Worm (Caenorhabditis elegans) whole organism, young adult: ENCODE measurements around the gene Y94H6A.3.

Experiments used
- F10E7.11 ChIP-seq: sonication (generic microtip); optimal IDR thresholded peaks from 2 replicates; lab custom pipeline; 2017; ENCODE audit warnings: mild to moderate bottlenecking, missing genetic modification characterization, moderate library complexity, missing compliant biosample characterization
- F22D6.2 ChIP-seq: sonication (generic microtip); optimal IDR thresholded peaks from 2 replicates; lab custom pipeline; 2016; ENCODE audit warnings: mild to moderate bottlenecking, missing genetic modification characterization, missing compliant biosample characterization
- F49E8.2 ChIP-seq: sonication (generic microtip); optimal IDR thresholded peaks from 3 replicates; lab custom pipeline; 2017; ENCODE audit warnings: missing genetic modification characterization, mild to moderate bottlenecking, missing compliant biosample characterization, antibody characterized with exemption, moderate library complexity; ENCODE audit not compliant: insufficient read depth
- F52B5.7 ChIP-seq: sonication (generic microtip); optimal IDR thresholded peaks from 2 replicates; lab custom pipeline; 2016; ENCODE audit warnings: mild to moderate bottlenecking, missing genetic modification characterization, missing compliant biosample characterization
- F55B11.4 ChIP-seq: sonication (generic microtip); optimal IDR thresholded peaks from 2 replicates; lab custom pipeline; 2016; ENCODE audit warnings: missing compliant biosample characterization, missing genetic modification characterization, borderline replicate concordance; ENCODE audit not compliant: insufficient read depth
- F57C9.4 ChIP-seq: sonication (generic microtip); optimal IDR thresholded peaks from 2 replicates; lab custom pipeline; 2017; ENCODE audit warnings: mild to moderate bottlenecking, missing genetic modification characterization, missing compliant biosample characterization
- K11D2.4 ChIP-seq: fragments of 200-800 bp; sonication (Bioruptor generic); IDR thresholded peaks from 2 replicates; pipeline ENCODE4 v1.3.6; 2022; ENCODE audit warnings: missing genetic modification reagents, missing genetic modification characterization, missing compliant biosample characterization
- Y53G8AR.9 ChIP-seq: fragments of 200-800 bp; sonication (Bioruptor generic); conservative IDR thresholded peaks from 2 replicates; pipeline ENCODE4 v1.3.6; 2022; ENCODE audit warnings: missing genetic modification reagents, missing genetic modification characterization, missing compliant biosample characterization
- Y95B8A.8 ChIP-seq: fragments of 200-800 bp; sonication (Bioruptor generic); IDR thresholded peaks from 2 replicates; pipeline ENCODE4 v1.3.6; 2022; ENCODE audit warnings: missing genetic modification reagents, missing genetic modification characterization, missing compliant biosample characterization
- akir-1 ChIP-seq: fragments of 200-800 bp; sonication (Bioruptor generic); optimal IDR thresholded peaks from 2 replicates; lab custom pipeline; 2018; ENCODE audit warnings: mild to moderate bottlenecking, missing genetic modification characterization, moderate library complexity, missing compliant biosample characterization
- ama-1 ChIP-seq, 3 experiments: fragments of 150-350 bp in 1 of 3; sonication (generic microtip) in 2 of 3; optimal IDR thresholded peaks; 2 replicates each; lab custom pipeline; 2014 to 2018; ENCODE audit warnings: missing biosample characterization in 2 of 3, missing genetic modification characterization in 2 of 3, missing genetic modification reagents in 2 of 3
- atf-7 ChIP-seq: sonication (generic microtip); optimal IDR thresholded peaks from 2 replicates; lab custom pipeline; 2017; ENCODE audit warnings: mild to moderate bottlenecking, missing genetic modification characterization, missing compliant biosample characterization
- athp-1 ChIP-seq: sonication (generic microtip); optimal IDR thresholded peaks from 2 replicates; lab custom pipeline; 2017; ENCODE audit warnings: mild to moderate bottlenecking, missing genetic modification characterization, missing compliant biosample characterization
- attf-6 ChIP-seq: fragments of 200-800 bp; sonication (Bioruptor generic); IDR thresholded peaks from 2 replicates; pipeline ENCODE4 v1.3.6; 2022; ENCODE audit warnings: missing genetic modification reagents, missing genetic modification characterization, missing compliant biosample characterization
- ceh-91 ChIP-seq: fragments of 200-800 bp; sonication (Bioruptor generic); IDR thresholded peaks from 2 replicates; pipeline ENCODE4 v1.3.6; 2022; ENCODE audit warnings: missing genetic modification reagents, missing genetic modification characterization, missing compliant biosample characterization
- dpff-1 ChIP-seq: sonication (generic microtip); optimal IDR thresholded peaks from 2 replicates; lab custom pipeline; 2017; ENCODE audit warnings: mild to moderate bottlenecking, missing genetic modification characterization, missing compliant biosample characterization
- efl-1 ChIP-seq: fragments of 150-350 bp; optimal IDR thresholded peaks from 2 replicates; lab custom pipeline; 2014; ENCODE audit warnings: missing biosample characterization, missing genetic modification reagents, missing genetic modification characterization
- egl-44 ChIP-seq: fragments of 200-800 bp; sonication (Bioruptor generic); IDR thresholded peaks from 2 replicates; pipeline ENCODE4 v1.3.6; 2022; ENCODE audit warnings: missing genetic modification reagents, missing genetic modification characterization, missing compliant biosample characterization
- ekl-4 ChIP-seq: fragments of 200-800 bp; sonication (Bioruptor generic); IDR thresholded peaks from 2 replicates; pipeline ENCODE4 v1.3.6; 2022; ENCODE audit warnings: missing genetic modification reagents, missing genetic modification characterization, missing compliant biosample characterization
- fkh-3 ChIP-seq: sonication (generic microtip); optimal IDR thresholded peaks from 2 replicates; lab custom pipeline; 2016; ENCODE audit warnings: mild to moderate bottlenecking, missing genetic modification characterization, missing compliant biosample characterization
- hrde-1 ChIP-seq: sonication (generic microtip); optimal IDR thresholded peaks from 2 replicates; lab custom pipeline; 2016; ENCODE audit warnings: missing genetic modification characterization, mild to moderate bottlenecking, missing compliant biosample characterization, moderate library complexity, missing genotype, missing genetic modification reagents, borderline replicate concordance
- hsf-1 ChIP-seq: fragments of 200-800 bp; sonication (Bioruptor generic); IDR thresholded peaks from 2 replicates; pipeline ENCODE4 v1.3.6; 2022; ENCODE audit warnings: missing genetic modification reagents, missing genetic modification characterization, missing compliant biosample characterization
- lag-1 ChIP-seq: fragments of 200-800 bp; sonication (Bioruptor generic); IDR thresholded peaks from 2 replicates; pipeline ENCODE4 v1.3.6; 2022; ENCODE audit warnings: missing genetic modification reagents, missing genetic modification characterization, missing compliant biosample characterization
- lin-26 ChIP-seq: fragments of 200-800 bp; sonication (Bioruptor generic); IDR thresholded peaks from 2 replicates; pipeline ENCODE4 v1.3.6; 2022; ENCODE audit warnings: missing genetic modification reagents, missing genetic modification characterization, missing compliant biosample characterization
- lin-40 ChIP-seq: sonication (generic microtip); optimal IDR thresholded peaks from 2 replicates; lab custom pipeline; 2016; ENCODE audit warnings: missing genetic modification characterization, mild to moderate bottlenecking, missing compliant biosample characterization, missing genotype, missing genetic modification reagents
- mel-28 ChIP-seq: sonication (generic microtip); optimal IDR thresholded peaks from 2 replicates; lab custom pipeline; 2016; ENCODE audit warnings: borderline replicate concordance, mild to moderate bottlenecking, missing genetic modification characterization, missing compliant biosample characterization
- mes-4 ChIP-seq: sonication (generic microtip); optimal IDR thresholded peaks from 2 replicates; lab custom pipeline; 2016; ENCODE audit warnings: missing genotype, missing genetic modification characterization, missing compliant biosample characterization
- nfya-1 ChIP-seq: sonication (generic microtip); optimal IDR thresholded peaks from 2 replicates; lab custom pipeline; 2017; ENCODE audit warnings: antibody characterized with exemption, missing compliant biosample characterization, missing genetic modification characterization, borderline replicate concordance; ENCODE audit not compliant: insufficient read depth
- nfya-2 ChIP-seq: fragments of 200-800 bp; sonication (Bioruptor generic); IDR thresholded peaks from 2 replicates; pipeline ENCODE4 v1.3.6; 2022; ENCODE audit warnings: missing genetic modification reagents, missing genetic modification characterization, missing compliant biosample characterization
- nhr-120 ChIP-seq: fragments of 200-800 bp; sonication (Bioruptor generic); IDR thresholded peaks from 2 replicates; pipeline ENCODE4 v1.3.6; 2022; ENCODE audit warnings: missing genetic modification characterization, missing compliant biosample characterization
- nhr-27 ChIP-seq: fragments of 200-800 bp; sonication (Bioruptor generic); optimal IDR thresholded peaks from 2 replicates; lab custom pipeline; 2018; ENCODE audit warnings: mild to moderate bottlenecking, missing genetic modification characterization, moderate library complexity, missing compliant biosample characterization
- nhr-80 ChIP-seq: sonication (generic microtip); optimal IDR thresholded peaks from 2 replicates; lab custom pipeline; 2016; ENCODE audit warnings: missing genetic modification characterization, missing compliant biosample characterization
- rec-8 ChIP-seq, 2 experiments: sonication (generic microtip); optimal IDR thresholded peaks; 2 replicates each; lab custom pipeline; 2016; ENCODE audit warnings: mild to moderate bottlenecking in 2 of 2, missing genetic modification characterization in 2 of 2, missing genetic modification reagents in 2 of 2, missing genotype in 2 of 2, missing biosample characterization in 1 of 2, missing compliant biosample characterization in 1 of 2, moderate library complexity in 1 of 2
- snpc-1.1 ChIP-seq: sonication (generic microtip); optimal IDR thresholded peaks from 2 replicates; lab custom pipeline; 2017; ENCODE audit warnings: missing genetic modification characterization, mild to moderate bottlenecking, missing compliant biosample characterization, antibody characterized with exemption, moderate library complexity, missing genotype, missing genetic modification reagents; ENCODE audit not compliant: insufficient read depth
- snpc-3.4 ChIP-seq: sonication (generic microtip); optimal IDR thresholded peaks from 2 replicates; lab custom pipeline; 2017; ENCODE audit warnings: missing genetic modification characterization, mild to moderate bottlenecking, missing compliant biosample characterization, antibody characterized with exemption, moderate library complexity, missing genotype, missing genetic modification reagents
- snpc-4 ChIP-seq, 5 experiments: fragments of 150-350 bp in 1 of 5; sonication (generic microtip) in 4 of 5; optimal IDR thresholded peaks; 2 replicates each; lab custom pipeline; 2014 to 2018; ENCODE audit warnings: missing genetic modification characterization in 5 of 5, missing biosample characterization in 3 of 5, antibody characterized with exemption in 2 of 5, mild to moderate bottlenecking in 2 of 5, missing compliant biosample characterization in 2 of 5, missing genotype in 2 of 5, moderate library complexity in 2 of 5, missing genetic modification reagents in 1 of 5
- somi-1 ChIP-seq: fragments of 200-800 bp; sonication (Bioruptor generic); optimal IDR thresholded peaks from 2 replicates; lab custom pipeline; 2018; ENCODE audit warnings: mild to moderate bottlenecking, missing genetic modification characterization, missing compliant biosample characterization
- tlf-1 ChIP-seq: fragments of 200-800 bp; sonication (Bioruptor generic); optimal IDR thresholded peaks from 2 replicates; lab custom pipeline; 2018; ENCODE audit warnings: mild to moderate bottlenecking, missing genetic modification characterization, missing compliant biosample characterization
- xnd-1 ChIP-seq: sonication (generic microtip); optimal IDR thresholded peaks from 2 replicates; lab custom pipeline; 2016; ENCODE audit warnings: missing genotype, missing genetic modification reagents, missing genetic modification characterization, missing compliant biosample characterization
- zfh-2 ChIP-seq: fragments of 200-800 bp; sonication (Bioruptor generic); conservative IDR thresholded peaks from 2 replicates; pipeline ENCODE4 v1.3.6; 2022; ENCODE audit warnings: missing genetic modification reagents, missing genetic modification characterization, missing compliant biosample characterization
- ztf-18 ChIP-seq: sonication (generic microtip); optimal IDR thresholded peaks from 2 replicates; lab custom pipeline; 2016; ENCODE audit warnings: missing genotype, mild to moderate bottlenecking, missing genetic modification characterization, missing compliant biosample characterization
- ztf-25 ChIP-seq: fragments of 200-800 bp; sonication (Bioruptor generic); IDR thresholded peaks from 2 replicates; pipeline ENCODE4 v1.3.6; 2022; ENCODE audit warnings: missing genetic modification reagents, missing genetic modification characterization, missing compliant biosample characterization
- ztf-26 ChIP-seq: sonication (generic microtip); optimal IDR thresholded peaks from 2 replicates; lab custom pipeline; 2017; ENCODE audit warnings: missing genetic modification characterization, missing compliant biosample characterization
- ztf-6 ChIP-seq: fragments of 200-800 bp; sonication (Bioruptor generic); IDR thresholded peaks from 2 replicates; pipeline ENCODE4 v1.3.6; 2022; ENCODE audit warnings: missing genetic modification reagents, missing genetic modification characterization, missing compliant biosample characterization

The Y94H6A.3 gene

ce11 chrIV:2708329-2708965 lies 32.1 kb downstream of the Y94H6A.3 start (continued):
- TF ChIP-seq dpff-1: no peak
- no peak for TF ChIP-seq F49E8.2 (tag; lab: Kevin White, UChicago)
- TF ChIP-seq nhr-120 (GFP tag; lab: Robert Waterston, UW): no peak
- no peak for TF ChIP-seq nfya-2
- no peak for TF ChIP-seq hrde-1
- no peak for TF ChIP-seq rec-8 (tag; optimal IDR thresholded peaks at IDR 0.05; lab: Kevin White, UChicago)
- TF ChIP-seq akir-1 (GFP tag; lab: Kevin White, UChicago): peak; percentile 38
- TF ChIP-seq ztf-25: no peak
- no peak for TF ChIP-seq snpc-1.1 (tag; lab: Kevin White, UChicago)
- peak; percentile 77 for TF ChIP-seq K11D2.4 (GFP tag; lab: Robert Waterston, UW)
- TF ChIP-seq lin-26 (GFP tag; lab: Robert Waterston, UW): peak; percentile 68; the same call in 1 of the 2 replicates
- no peak for TF ChIP-seq xnd-1 (tag; lab: Kevin White, UChicago)
- peak; percentile 64 for TF ChIP-seq athp-1
- no peak for TF ChIP-seq mel-28 (tag; lab: Kevin White, UChicago)
- no peak for TF ChIP-seq mes-4 (tag; lab: Kevin White, UChicago)
- no peak for TF ChIP-seq ceh-91 (GFP tag; lab: Robert Waterston, UW)
- no peak for TF ChIP-seq attf-6 (GFP tag; lab: Robert Waterston, UW)
- TF ChIP-seq atf-7 (tag; lab: Kevin White, UChicago): peak; percentile 61
- TF ChIP-seq egl-44 (GFP tag; lab: Robert Waterston, UW): no peak
- peak; percentile 69 for TF ChIP-seq ztf-18
- no peak for TF ChIP-seq fkh-3 (tag; lab: Kevin White, UChicago)
- TF ChIP-seq F10E7.11 (tag; lab: Kevin White, UChicago): no peak
- TF ChIP-seq nfya-1 (tag; lab: Kevin White, UChicago): no peak
- TF ChIP-seq lin-40 (tag; lab: Kevin White, UChicago): peak; percentile 74
- peak; percentile 67 for TF ChIP-seq ekl-4
- no peak for TF ChIP-seq snpc-4 (GFP tag; optimal IDR thresholded peaks at IDR 0.05; lab: Kevin White, UChicago)
- TF ChIP-seq snpc-4 (tag; optimal IDR thresholded peaks at IDR 0.05; lab: Kevin White, UChicago): peak in 3 of 4 experiments; percentile 38 to 56 (median 41)
- peak; percentile 60 for TF ChIP-seq tlf-1 (GFP tag; lab: Kevin White, UChicago)
- TF ChIP-seq nhr-80: peak; percentile 68
- peak; percentile 1 for TF ChIP-seq ama-1 (optimal IDR thresholded peaks at IDR 0.05; lab: Kevin White, UChicago)
- TF ChIP-seq ama-1 (GFP tag; optimal IDR thresholded peaks at IDR 0.05; lab: Kevin White, UChicago): no peak
- peak; percentile 45; the same call in 1 of the 2 replicates for TF ChIP-seq hsf-1
- peak; percentile 53 for TF ChIP-seq somi-1
- TF ChIP-seq zfh-2 (GFP tag; lab: Robert Waterston, UW): peak; percentile 98
- TF ChIP-seq Y53G8AR.9 (GFP tag; lab: Robert Waterston, UW): 0 out of 2 replicates have a peak, but pooled peaks have one; percentile 63

DNA sequence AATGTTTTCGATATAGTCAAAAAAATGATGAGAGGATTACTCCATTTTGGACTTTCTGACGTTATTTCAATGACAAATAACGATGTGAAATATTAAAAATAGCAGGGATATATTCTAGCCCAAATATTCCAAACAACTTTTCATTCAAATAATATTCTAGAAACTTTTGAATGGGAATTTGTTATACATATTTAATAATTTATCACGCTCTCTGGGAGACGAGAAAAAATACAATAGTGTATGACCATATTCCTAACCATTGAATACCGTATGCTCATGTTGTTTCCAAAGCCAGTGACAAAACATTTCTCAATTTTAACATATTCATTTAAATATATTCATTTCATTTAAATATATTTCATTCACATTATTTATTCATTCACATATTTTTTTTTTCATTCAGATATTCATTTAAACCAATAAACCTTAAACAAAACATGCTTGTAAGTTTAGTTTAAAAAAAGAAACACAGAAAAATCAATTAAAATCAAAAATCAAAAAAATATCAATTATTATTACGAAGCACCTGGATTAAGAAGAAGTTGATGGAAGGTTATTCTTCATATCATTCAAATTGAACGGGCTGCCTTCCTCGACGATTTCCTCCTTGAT lies 33.4 kb downstream of the Y94H6A.3 start:
- TF ChIP-seq snpc-1.1 (tag; lab: Kevin White, UChicago) (no peak), somi-1 (no peak), ama-1 (optimal IDR thresholded peaks at IDR 0.05; lab: Kevin White, UChicago) (no peak), ama-1 (GFP tag; optimal IDR thresholded peaks at IDR 0.05; lab: Kevin White, UChicago) (no peak), efl-1 (GFP tag; lab: Kevin White, UChicago) (no peak), F10E7.11 (tag; lab: Kevin White, UChicago) (no peak), ztf-6 (no peak), nhr-27 (tag; lab: Kevin White, UChicago) (no peak), ztf-26 (tag; lab: Kevin White, UChicago) (no peak), Y95B8A.8 (GFP tag; lab: Robert Waterston, UW) (peak; percentile 77), hsf-1 (0 out of 2 replicates have a peak, but pooled peaks have one; percentile 54), snpc-4 (GFP tag; optimal IDR thresholded peaks at IDR 0.05; lab: Kevin White, UChicago) (no peak), snpc-4 (tag; optimal IDR thresholded peaks at IDR 0.05; lab: Kevin White, UChicago) (no peak), lag-1 (GFP tag; lab: Robert Waterston, UW) (no peak), F57C9.4 (tag; lab: Kevin White, UChicago) (no peak), ekl-4 (no peak), F55B11.4 (tag; lab: Kevin White, UChicago) (no peak), F52B5.7 (tag; lab: Kevin White, UChicago) (no peak), snpc-3.4 (no peak), F22D6.2 (tag; lab: Kevin White, UChicago) (no peak)
